Worm (Caenorhabditis elegans): ENCODE results near the gene vit-3.

ce11 chrX:3585625-3586024, 13.3 kb upstream of the vit-3 start, which contains the start of gene T27A10.2:
- no peak for TF ChIP-seq fkh-10 (GFP tag; optimal IDR thresholded peaks at IDR 0.05)
- no peak for TF ChIP-seq ceh-34 (tag; optimal IDR thresholded peaks at IDR 0.05)
- no peak for TF ChIP-seq pqm-1 (tag; optimal IDR thresholded peaks at IDR 0.05)
- no peak for TF ChIP-seq ceh-24 (tag; optimal IDR thresholded peaks at IDR 0.05)
- TF ChIP-seq dmd-4 (tag; optimal IDR thresholded peaks at IDR 0.05; ENCODE audit: borderline replicate concordance): no peak
- TF ChIP-seq ceh-30 (tag; optimal IDR thresholded peaks at IDR 0.05): no peak
- TF ChIP-seq ceh-9 (tag; optimal IDR thresholded peaks at IDR 0.05): no peak
- TF ChIP-seq zip-5 (tag; optimal IDR thresholded peaks at IDR 0.05): no peak

Measured in whole organism, late embryonic.